Worm (Caenorhabditis elegans): ENCODE data around the gene T11G6.4.

DNA sequence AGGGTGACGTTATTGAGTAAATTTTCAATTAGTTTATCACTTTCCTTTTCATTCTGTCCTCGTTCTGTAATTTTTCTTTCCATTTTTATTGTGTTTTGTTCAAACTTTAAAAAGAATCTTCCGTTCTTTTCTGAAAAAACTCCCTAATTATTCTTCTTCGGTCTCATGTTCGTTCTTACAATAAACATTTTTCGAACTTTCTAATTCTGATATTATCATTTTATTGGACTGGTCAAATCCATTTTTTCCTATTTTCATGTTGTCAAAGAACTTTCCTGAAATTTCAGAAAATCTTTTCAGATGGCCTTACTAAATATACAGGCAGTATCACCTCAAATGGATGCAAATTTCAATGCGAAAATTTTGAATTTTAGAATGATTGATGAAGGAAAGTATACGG, 12.3 kb upstream of the T11G6.4 start, which contains the start of gene nish-1:
- no peak for TF ChIP-seq ama-1 (optimal IDR thresholded peaks at IDR 0.05)
- TF ChIP-seq pes-1 (GFP tag; IDR thresholded peaks at IDR 0.05): no peak
- no peak for TF ChIP-seq flt-1 (GFP tag; IDR thresholded peaks at IDR 0.05)
- TF ChIP-seq tbx-37 (GFP tag; conservative IDR thresholded peaks at IDR 0.05): no peak
- TF ChIP-seq sea-1 (GFP tag; conservative IDR thresholded peaks at IDR 0.05): no peak
- no peak for TF ChIP-seq ceh-13 (GFP tag; optimal IDR thresholded peaks at IDR 0.05)
- TF ChIP-seq ets-7 (tag; optimal IDR thresholded peaks at IDR 0.05): no peak
- no peak for TF ChIP-seq B0310.2 (tag; optimal IDR thresholded peaks at IDR 0.05)
- TF ChIP-seq hmg-4 (GFP tag; optimal IDR thresholded peaks at IDR 0.05): no peak
- no peak for TF ChIP-seq ceh-36 (tag; optimal IDR thresholded peaks at IDR 0.05)
- TF ChIP-seq tbx-11 (GFP tag; IDR thresholded peaks at IDR 0.05): no peak
- TF ChIP-seq tra-4 (tag; optimal IDR thresholded peaks at IDR 0.05): no peak
